Worm (Caenorhabditis elegans) whole organism, young adult: ENCODE data around the gene plk-3.
A peak's percentile ranks its signal among the peaks of the same experiment; 100 is the strongest.

Experiments
- C06A6.2 ChIP-seq: fragments of 200-800 bp; sonication (Bioruptor generic); conservative IDR thresholded peaks from 2 replicates; pipeline ENCODE4 v1.3.6; 2022; ENCODE audit warnings: missing genetic modification characterization, missing compliant biosample characterization
- C17E4.6 ChIP-seq: fragments of 200-800 bp; sonication (Bioruptor generic); IDR thresholded peaks from 2 replicates; pipeline ENCODE4 v1.3.6; 2022; ENCODE audit warnings: missing genetic modification reagents, missing genetic modification characterization, missing compliant biosample characterization
- D2030.7 ChIP-seq: fragments of 200-800 bp; sonication (Bioruptor generic); IDR thresholded peaks from 2 replicates; pipeline ENCODE4 v1.3.6; 2022; ENCODE audit warnings: missing genetic modification reagents, missing genetic modification characterization, missing compliant biosample characterization
- F22D6.2 ChIP-seq: sonication (generic microtip); optimal IDR thresholded peaks from 2 replicates; lab custom pipeline; 2016; ENCODE audit warnings: mild to moderate bottlenecking, missing genetic modification characterization, missing compliant biosample characterization
- F23B12.7 ChIP-seq: sonication (generic microtip); optimal IDR thresholded peaks from 2 replicates; lab custom pipeline; 2017; ENCODE audit warnings: missing genetic modification characterization, mild to moderate bottlenecking, missing compliant biosample characterization, antibody characterized with exemption, moderate library complexity; ENCODE audit not compliant: insufficient read depth
- F49E8.2 ChIP-seq: sonication (generic microtip); optimal IDR thresholded peaks from 3 replicates; lab custom pipeline; 2017; ENCODE audit warnings: missing genetic modification characterization, mild to moderate bottlenecking, missing compliant biosample characterization, antibody characterized with exemption, moderate library complexity; ENCODE audit not compliant: insufficient read depth
- F52B5.7 ChIP-seq: sonication (generic microtip); optimal IDR thresholded peaks from 2 replicates; lab custom pipeline; 2016; ENCODE audit warnings: mild to moderate bottlenecking, missing genetic modification characterization, missing compliant biosample characterization
- Y53G8AR.9 ChIP-seq: fragments of 200-800 bp; sonication (Bioruptor generic); conservative IDR thresholded peaks from 2 replicates; pipeline ENCODE4 v1.3.6; 2022; ENCODE audit warnings: missing genetic modification reagents, missing genetic modification characterization, missing compliant biosample characterization
- Y67H2A.10 ChIP-seq: fragments of 200-800 bp; sonication (Bioruptor generic); conservative IDR thresholded peaks from 2 replicates; pipeline ENCODE4 v1.3.6; 2022; ENCODE audit warnings: missing genetic modification reagents, missing genetic modification characterization, missing compliant biosample characterization
- ZK185.1 ChIP-seq: sonication (generic microtip); optimal IDR thresholded peaks from 2 replicates; lab custom pipeline; 2016; ENCODE audit warnings: mild to moderate bottlenecking, missing genetic modification characterization, missing compliant biosample characterization; ENCODE audit not compliant: poor library complexity, severe bottlenecking
- aptf-3 ChIP-seq: fragments of 200-800 bp; sonication (Bioruptor generic); IDR thresholded peaks from 2 replicates; pipeline ENCODE4 v1.3.6; 2022; ENCODE audit warnings: missing genetic modification characterization, missing compliant biosample characterization
- attf-3 ChIP-seq: fragments of 200-800 bp; sonication (Bioruptor generic); conservative IDR thresholded peaks from 2 replicates; pipeline ENCODE4 v1.3.6; 2022; ENCODE audit warnings: missing genetic modification reagents, missing genetic modification characterization, missing compliant biosample characterization
- cebp-1 ChIP-seq, 2 experiments: fragments of 200-800 bp in 1 of 2; sonication (Bioruptor generic) in 1 of 2; sonication (generic microtip) in 1 of 2; IDR thresholded peaks in 1 of 2; optimal IDR thresholded peaks in 1 of 2; 2 replicates each; pipeline versions ENCODE4 v1.3.6 to Lab custom; 2017 to 2022; ENCODE audit warnings: missing compliant biosample characterization in 2 of 2, missing genetic modification characterization in 2 of 2, mild to moderate bottlenecking in 1 of 2, missing genetic modification reagents in 1 of 2, moderate library complexity in 1 of 2
- cebp-2 ChIP-seq: fragments of 200-800 bp; sonication (Bioruptor generic); IDR thresholded peaks from 2 replicates; pipeline ENCODE4 v1.3.6; 2022; ENCODE audit warnings: missing genetic modification characterization, missing compliant biosample characterization
- ceh-100 ChIP-seq: fragments of 200-800 bp; sonication (Bioruptor generic); IDR thresholded peaks from 2 replicates; pipeline ENCODE4 v1.3.6; 2022; ENCODE audit warnings: missing genetic modification reagents, missing genetic modification characterization, missing compliant biosample characterization
- ceh-40 ChIP-seq: fragments of 200-800 bp; sonication (Bioruptor generic); IDR thresholded peaks from 2 replicates; pipeline ENCODE4 v1.3.6; 2022; ENCODE audit warnings: missing genetic modification characterization, missing compliant biosample characterization
- ekl-4 ChIP-seq: fragments of 200-800 bp; sonication (Bioruptor generic); IDR thresholded peaks from 2 replicates; pipeline ENCODE4 v1.3.6; 2022; ENCODE audit warnings: missing genetic modification reagents, missing genetic modification characterization, missing compliant biosample characterization
- ets-4 ChIP-seq: fragments of 200-800 bp; sonication (Bioruptor generic); optimal IDR thresholded peaks from 2 replicates; lab custom pipeline; 2018; ENCODE audit warnings: mild to moderate bottlenecking, missing genetic modification characterization, missing compliant biosample characterization
- fkh-3 ChIP-seq: sonication (generic microtip); optimal IDR thresholded peaks from 2 replicates; lab custom pipeline; 2016; ENCODE audit warnings: mild to moderate bottlenecking, missing genetic modification characterization, missing compliant biosample characterization
- him-1 ChIP-seq: sonication (generic microtip); optimal IDR thresholded peaks from 2 replicates; lab custom pipeline; 2016; ENCODE audit warnings: missing genotype, missing genetic modification reagents, missing genetic modification characterization, missing compliant biosample characterization
- hmg-1.2 ChIP-seq: fragments of 200-800 bp; sonication (Bioruptor generic); IDR thresholded peaks from 2 replicates; pipeline ENCODE4 v1.3.6; 2022; ENCODE audit warnings: missing genetic modification reagents, missing genetic modification characterization, missing compliant biosample characterization
- let-526 ChIP-seq: fragments of 200-800 bp; sonication (Bioruptor generic); IDR thresholded peaks from 2 replicates; pipeline ENCODE4 v1.3.6; 2022; ENCODE audit warnings: missing genetic modification reagents, missing genetic modification characterization, missing compliant biosample characterization
- lin-40 ChIP-seq: sonication (generic microtip); optimal IDR thresholded peaks from 2 replicates; lab custom pipeline; 2016; ENCODE audit warnings: missing genetic modification characterization, mild to moderate bottlenecking, missing compliant biosample characterization, missing genotype, missing genetic modification reagents
- lin-54 ChIP-seq: fragments of 200-800 bp; sonication (Bioruptor generic); optimal IDR thresholded peaks from 2 replicates; lab custom pipeline; 2018; ENCODE audit warnings: mild to moderate bottlenecking, missing genetic modification characterization, missing compliant biosample characterization
- madf-3 ChIP-seq: fragments of 200-800 bp; sonication (Bioruptor generic); IDR thresholded peaks from 2 replicates; pipeline ENCODE4 v1.3.6; 2022; ENCODE audit warnings: missing genetic modification reagents, missing genetic modification characterization, missing compliant biosample characterization
- madf-6 ChIP-seq: fragments of 200-800 bp; sonication (Bioruptor generic); IDR thresholded peaks from 2 replicates; pipeline ENCODE4 v1.3.6; 2022; ENCODE audit warnings: missing genetic modification reagents, missing genetic modification characterization, missing compliant biosample characterization
- nhr-120 ChIP-seq: fragments of 200-800 bp; sonication (Bioruptor generic); IDR thresholded peaks from 2 replicates; pipeline ENCODE4 v1.3.6; 2022; ENCODE audit warnings: missing genetic modification characterization, missing compliant biosample characterization
- pbrm-1 ChIP-seq: fragments of 200-800 bp; sonication (Bioruptor generic); IDR thresholded peaks from 2 replicates; pipeline ENCODE4 v1.3.6; 2022; ENCODE audit warnings: missing genetic modification reagents, missing genetic modification characterization, missing compliant biosample characterization
- repo-1 ChIP-seq: sonication (generic microtip); optimal IDR thresholded peaks from 2 replicates; lab custom pipeline; 2017; ENCODE audit warnings: mild to moderate bottlenecking, missing genetic modification characterization, missing compliant biosample characterization
- snpc-3.4 ChIP-seq: sonication (generic microtip); optimal IDR thresholded peaks from 2 replicates; lab custom pipeline; 2017; ENCODE audit warnings: missing genetic modification characterization, mild to moderate bottlenecking, missing compliant biosample characterization, antibody characterized with exemption, moderate library complexity, missing genotype, missing genetic modification reagents
- sptf-2 ChIP-seq: fragments of 200-800 bp; sonication (Bioruptor generic); optimal IDR thresholded peaks from 2 replicates; lab custom pipeline; 2018; ENCODE audit warnings: mild to moderate bottlenecking, missing genetic modification characterization, missing compliant biosample characterization
- tbx-9 ChIP-seq: sonication (generic microtip); optimal IDR thresholded peaks from 2 replicates; lab custom pipeline; 2016; ENCODE audit warnings: borderline replicate concordance, missing genetic modification characterization, inconsistent platforms, missing compliant biosample characterization
- unc-130 ChIP-seq: sonication (generic microtip); optimal IDR thresholded peaks from 2 replicates; lab custom pipeline; 2016; ENCODE audit warnings: missing genetic modification reagents, missing genetic modification characterization, missing compliant biosample characterization
- unc-62 ChIP-seq: fragments of 150-350 bp; optimal IDR thresholded peaks from 2 replicates; lab custom pipeline; 2014; ENCODE audit warnings: missing biosample characterization, missing genetic modification reagents, missing genetic modification characterization
- ztf-26 ChIP-seq: sonication (generic microtip); optimal IDR thresholded peaks from 2 replicates; lab custom pipeline; 2017; ENCODE audit warnings: missing genetic modification characterization, missing compliant biosample characterization
- ztf-28 ChIP-seq: fragments of 200-800 bp; sonication (Bioruptor generic); IDR thresholded peaks from 2 replicates; pipeline ENCODE4 v1.3.6; 2022; ENCODE audit warnings: missing genetic modification reagents, missing genetic modification characterization, missing compliant biosample characterization
- ztf-3 ChIP-seq: fragments of 200-800 bp; sonication (Bioruptor generic); optimal IDR thresholded peaks from 2 replicates; lab custom pipeline; 2018; ENCODE audit warnings: mild to moderate bottlenecking, missing genetic modification characterization, missing compliant biosample characterization
- ztf-6 ChIP-seq: fragments of 200-800 bp; sonication (Bioruptor generic); IDR thresholded peaks from 2 replicates; pipeline ENCODE4 v1.3.6; 2022; ENCODE audit warnings: missing genetic modification reagents, missing genetic modification characterization, missing compliant biosample characterization

The plk-3 gene

DNA sequence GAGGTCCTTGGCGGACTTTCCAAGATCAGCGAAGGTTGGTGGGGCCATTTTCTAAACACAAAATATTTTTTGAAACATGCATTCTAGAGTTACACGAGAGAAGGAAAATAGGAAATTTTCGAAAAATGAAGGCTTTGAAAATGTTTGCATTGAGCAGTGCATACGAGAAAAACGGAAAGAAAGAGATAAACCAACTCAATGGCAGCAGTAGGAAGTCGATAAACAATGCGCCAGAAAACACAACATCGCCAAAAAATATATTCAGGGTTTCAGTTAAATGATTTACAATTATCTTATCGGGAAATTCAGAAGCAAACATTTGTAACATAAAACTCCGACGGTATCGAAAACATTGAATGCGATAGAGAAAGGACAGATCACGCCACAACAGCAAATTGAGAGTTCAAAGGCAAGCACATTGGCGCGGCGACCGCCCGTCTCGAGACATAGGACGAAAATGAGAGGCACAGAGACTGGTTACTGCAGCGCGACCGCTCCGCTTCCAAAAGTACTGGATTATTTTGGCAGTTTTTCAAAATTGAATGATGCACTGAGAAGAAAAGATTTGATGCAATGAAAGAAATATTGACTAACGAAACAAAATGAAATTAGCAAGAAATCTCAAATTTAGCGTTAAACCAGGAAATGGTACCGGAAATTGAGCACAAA lies 35.0 kb upstream of the plk-3 start, which contains the start of the genes vdac-1 and R05G6.5 (continued):
- no peak for TF ChIP-seq unc-130 (GFP tag; lab: Kevin White, UChicago)
- TF ChIP-seq C06A6.2 (GFP tag; lab: Robert Waterston, UW), result no peak

ce11 chrIV:7507305-7507704 lies 34.3 kb upstream of the plk-3 start:
- TF ChIP-seq tbx-9 (tag; lab: Kevin White, UChicago) (no peak), ztf-28 (GFP tag; lab: Robert Waterston, UW) (no peak), Y53G8AR.9 (GFP tag; lab: Robert Waterston, UW) (peak; percentile 47; the same call in 1 of the 2 replicates), lin-40 (tag; lab: Kevin White, UChicago) (peak; percentile 35), nhr-120 (GFP tag; lab: Robert Waterston, UW) (no peak), F23B12.7 (no peak), lin-54 (GFP tag; lab: Kevin White, UChicago) (peak; percentile 21), ceh-40 (GFP tag; lab: Robert Waterston, UW) (0 out of 2 replicates have a peak, but pooled peaks have one; percentile 62), attf-3 (GFP tag; lab: Robert Waterston, UW) (no peak), sptf-2 (GFP tag; lab: Kevin White, UChicago) (peak; percentile 0), madf-3 (GFP tag; lab: Robert Waterston, UW) (0 out of 2 replicates have a peak, but pooled peaks have one; percentile 54), fkh-3 (tag; lab: Kevin White, UChicago) (no peak), ztf-3 (GFP tag; lab: Kevin White, UChicago) (no peak), Y67H2A.10 (0 out of 2 replicates have a peak, but pooled peaks have one; percentile 51), F52B5.7 (tag; lab: Kevin White, UChicago) (no peak), ztf-26 (tag; lab: Kevin White, UChicago) (no peak), ekl-4 (no peak), madf-6 (GFP tag; lab: Robert Waterston, UW) (no peak), ZK185.1 (tag; lab: Kevin White, UChicago) (peak; percentile 54), C06A6.2 (GFP tag; lab: Robert Waterston, UW) (no peak), cebp-1 (GFP tag; IDR thresholded peaks at IDR 0.05; lab: Robert Waterston, UW) (no peak), cebp-1 (tag; optimal IDR thresholded peaks at IDR 0.05; lab: Kevin White, UChicago) (peak; percentile 57), D2030.7 (GFP tag; lab: Robert Waterston, UW) (no peak), aptf-3 (GFP tag; lab: Robert Waterston, UW) (no peak), him-1 (tag; lab: Kevin White, UChicago) (no peak), pbrm-1 (GFP tag; lab: Robert Waterston, UW) (peak; percentile 37; the same call in 1 of the 2 replicates), ztf-6 (GFP tag; lab: Robert Waterston, UW) (no peak)

DNA sequence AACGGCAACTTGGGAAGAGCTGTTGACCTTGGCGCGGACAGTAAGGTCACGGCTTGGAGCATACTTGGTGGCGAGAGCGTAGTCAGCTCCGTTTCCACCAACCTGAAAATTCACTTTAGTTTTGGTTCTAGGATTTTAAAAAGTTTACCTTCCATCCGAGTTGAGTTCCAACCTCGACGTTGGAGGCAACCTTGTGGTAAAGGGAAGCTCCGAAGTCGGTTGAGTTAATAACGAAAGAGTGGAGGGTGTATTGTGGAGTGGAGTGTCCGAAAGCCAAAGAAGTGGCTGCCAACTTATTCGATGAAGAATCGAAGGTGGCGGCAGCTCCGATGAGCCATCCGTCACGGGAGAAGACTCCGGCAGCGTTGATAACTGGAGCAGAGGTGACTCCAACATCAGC lies 33.7 kb upstream of the plk-3 start:
- TF ChIP-seq lin-54 (GFP tag; lab: Kevin White, UChicago), result no peak
- TF ChIP-seq ztf-3 (GFP tag; lab: Kevin White, UChicago), result no peak
- TF ChIP-seq let-526 (GFP tag; lab: Robert Waterston, UW), result no peak
- TF ChIP-seq madf-6 (GFP tag; lab: Robert Waterston, UW), result 0 out of 2 replicates have a peak, but pooled peaks have one; percentile 9
- TF ChIP-seq unc-62 (GFP tag; lab: Kevin White, UChicago), result no peak
- no peak for TF ChIP-seq sptf-2 (GFP tag; lab: Kevin White, UChicago)
- TF ChIP-seq C17E4.6 (GFP tag; lab: Robert Waterston, UW), result no peak
- no peak for TF ChIP-seq ceh-100
- TF ChIP-seq pbrm-1 (GFP tag; lab: Robert Waterston, UW), result 0 out of 2 replicates have a peak, but pooled peaks have one; percentile 25
- TF ChIP-seq F22D6.2, result no peak
- TF ChIP-seq hmg-1.2 (GFP tag; lab: Robert Waterston, UW), result 0 out of 2 replicates have a peak, but pooled peaks have one; percentile 6
- 0 out of 2 replicates have a peak, but pooled peaks have one; percentile 46 for TF ChIP-seq Y53G8AR.9 (GFP tag; lab: Robert Waterston, UW)
- TF ChIP-seq F49E8.2 (tag; lab: Kevin White, UChicago), result no peak
- TF ChIP-seq ets-4 (GFP tag; lab: Kevin White, UChicago), result peak; percentile 5
- no peak for TF ChIP-seq lin-40 (tag; lab: Kevin White, UChicago)
- no peak for TF ChIP-seq snpc-3.4 (tag; lab: Kevin White, UChicago)
- no peak for TF ChIP-seq repo-1 (tag; lab: Kevin White, UChicago)
- no peak for TF ChIP-seq Y67H2A.10
- TF ChIP-seq cebp-2 (GFP tag; lab: Robert Waterston, UW), result no peak
